Worm (Caenorhabditis elegans) whole organism, dauer: ENCODE results near the gene F14F8.8.
"Not testable (repeated sequence)": the region's sequence is repeated elsewhere in the genome, so short reads cannot be mapped to it uniquely, and the experiment has no call there.

Source experiments
- unc-62 ChIP-seq: sonication (generic microtip); optimal IDR thresholded peaks from 2 replicates; lab custom pipeline; 2017; ENCODE audit warnings: missing biosample characterization, missing genetic modification reagents, missing genetic modification characterization

F14F8.8 gene

ce11 chrV:16674399-16674798 is 2.3 kb upstream of the F14F8.8 start:
- TF ChIP-seq unc-62 (GFP tag; lab: Kevin White, UChicago), result no peak

ce11 chrV:16671190-16671589 is 908 bp downstream of the F14F8.8 start, which contains the start of gene str-61:
TSS of gene str-61 (minus strand) at chrV:16671290.
- TF ChIP-seq unc-62 (GFP tag; lab: Kevin White, UChicago), result no peak

ce11 chrV:16668473-16668872 is 3.6 kb downstream of the F14F8.8 start, which contains the start of gene F14F8.9:
TSS of gene F14F8.9 (minus strand) at chrV:16668573.
- no peak for TF ChIP-seq unc-62 (GFP tag; lab: Kevin White, UChicago)

ce11 chrV:16666647-16667046 is 5.5 kb downstream of the F14F8.8 start, which contains the start of gene F14F8.14:
TSS of gene F14F8.14 (minus strand) at chrV:16666747.
- no peak for TF ChIP-seq unc-62 (GFP tag; lab: Kevin White, UChicago)

ce11 chrV:16660816-16661215 is 11.3 kb downstream of the F14F8.8 start, which contains the start of gene Y70C5B.2:
TSS of gene Y70C5B.2 (minus strand) at chrV:16660916.
- TF ChIP-seq unc-62 (GFP tag; lab: Kevin White, UChicago), result not testable (repeated sequence)

ce11 chrV:16654242-16654641 is 17.9 kb downstream of the F14F8.8 start, which contains the start of gene W06G6.15:
TSS of gene W06G6.15 (plus strand) at chrV:16654542.
- TF ChIP-seq unc-62 (GFP tag; lab: Kevin White, UChicago), result not testable (repeated sequence)

ce11 chrV:16649200-16649599 is 22.9 kb downstream of the F14F8.8 start, which contains the start of gene W06G6.11:
TSS of gene W06G6.11 (minus strand) at chrV:16649300.
- TF ChIP-seq unc-62 (GFP tag; lab: Kevin White, UChicago), result not testable (repeated sequence)

- TF ChIP-seq unc-62 (GFP tag; lab: Kevin White, UChicago), result no peak
These were observed 23.6 kb downstream of the F14F8.8 start, which contains the start of gene W06G6.20 for ce11 chrV:16648317-16649018. TSS of gene W06G6.20 (minus strand) at chrV:16648367.

ce11 chrV:16647093-16647492 is 25.0 kb downstream of the F14F8.8 start, which contains the start of gene W06G6.10:
TSS of gene W06G6.10 (minus strand) at chrV:16647193.
- TF ChIP-seq unc-62 (GFP tag; lab: Kevin White, UChicago), result no peak

ce11 chrV:16646372-16646771 is 25.7 kb downstream of the F14F8.8 start, which contains the start of gene W06G6.9:
TSS of gene W06G6.9 (minus strand) at chrV:16646472.
- TF ChIP-seq unc-62 (GFP tag; lab: Kevin White, UChicago), result no peak

ce11 chrV:16645201-16645940 is 26.7 kb downstream of the F14F8.8 start, which contains the start of gene W06G6.17:
TSS of gene W06G6.17 (minus strand) at chrV:16645251.
- no peak for TF ChIP-seq unc-62 (GFP tag; lab: Kevin White, UChicago)

- TF ChIP-seq unc-62 (GFP tag; lab: Kevin White, UChicago), result no peak
These were observed 28.5 kb downstream of the F14F8.8 start, which contains the start of gene srw-77 for ce11 chrV:16643558-16643957. TSS of gene srw-77 (minus strand) at chrV:16643658.

ce11 chrV:16640366-16640765 is 31.7 kb downstream of the F14F8.8 start:
- TF ChIP-seq unc-62 (GFP tag; lab: Kevin White, UChicago), result no peak

- TF ChIP-seq unc-62 (GFP tag; lab: Kevin White, UChicago), result no peak
These were observed 33.9 kb downstream of the F14F8.8 start, which contains the start of gene srw-76 for ce11 chrV:16638204-16638603. TSS of gene srw-76 (minus strand) at chrV:16638304.

- no peak for TF ChIP-seq unc-62 (GFP tag; lab: Kevin White, UChicago)
These were observed 36.2 kb downstream of the F14F8.8 start, which contains the start of gene mltn-11 for ce11 chrV:16635911-16636310. TSS of gene mltn-11 (plus strand) at chrV:16636186.

ce11 chrV:16629600-16629999 is 42.5 kb downstream of the F14F8.8 start, which contains the start of gene srd-21:
TSS of gene srd-21 (plus strand) at chrV:16629900.
- TF ChIP-seq unc-62 (GFP tag; lab: Kevin White, UChicago), result no peak
